Fruit fly (Drosophila melanogaster): ENCODE results near the gene COX5A.

COX5A gene

DNA sequence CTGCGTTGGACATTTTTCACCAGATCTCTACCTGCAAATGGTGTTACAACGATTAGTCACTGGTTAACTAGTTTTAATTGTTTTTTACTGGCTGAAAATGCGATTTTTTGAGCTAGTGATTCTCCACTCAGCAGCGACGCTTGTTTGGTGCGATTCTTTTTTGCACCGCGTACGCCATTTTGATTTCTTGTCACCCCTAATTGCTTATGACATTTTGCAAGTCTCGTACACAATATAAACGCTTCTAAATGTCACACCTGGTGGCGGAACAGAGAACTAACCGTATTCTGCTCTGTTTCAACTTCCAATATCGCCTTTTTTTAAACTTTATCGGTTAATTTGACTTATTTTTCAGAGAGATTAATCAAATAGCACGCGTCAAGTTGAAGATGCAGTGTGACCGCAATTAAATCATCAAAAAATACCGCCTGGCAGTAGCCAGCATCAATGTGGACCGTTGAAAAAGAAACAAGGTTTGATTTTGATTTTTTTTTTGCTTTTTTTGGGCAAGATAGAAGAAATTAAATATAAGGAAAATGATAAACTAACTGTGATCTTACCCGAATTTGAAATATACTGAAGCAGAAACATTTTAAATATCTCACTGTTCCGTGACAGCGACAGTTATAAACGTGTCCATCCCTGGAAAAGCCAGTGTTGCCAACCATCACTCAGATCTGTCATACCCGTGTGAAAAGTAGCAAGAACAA is at the start of gene COX5A, which contains the start of gene glo (continued):
- TF ChIP-seq CG9797 (GFP tag; optimal IDR thresholded peaks at IDR 0.05), result peak; percentile 89
- no peak for TF ChIP-seq HLH4C (GFP tag; IDR thresholded peaks at IDR 0.05; ENCODE audit: partially characterized antibody)
- TF ChIP-seq CG12104 (GFP tag; optimal IDR thresholded peaks at IDR 0.05), result peak; percentile 69
- TF ChIP-seq CG8478 (optimal IDR thresholded peaks at IDR 0.05), result no peak
- TF ChIP-seq E2f2 (GFP tag; IDR thresholded peaks at IDR 0.05), result peak; percentile 56; the same call in 1 of the 2 replicates
- TF ChIP-seq CG11696 (GFP tag; IDR thresholded peaks at IDR 0.05), result 0 out of 2 replicates have a peak, but pooled peaks have one; percentile 46
- TF ChIP-seq Camta (GFP tag; optimal IDR thresholded peaks at IDR 0.05), result peak; percentile 82
- TF ChIP-seq gsb (GFP tag; IDR thresholded peaks at IDR 0.05), result peak; percentile 59
- peak; percentile 77 for TF ChIP-seq CG15696 (tag; optimal IDR thresholded peaks at IDR 0.05)
- no peak; the same call in 2 of the 3 replicates for TF ChIP-seq CG11560 (tag; IDR thresholded peaks at IDR 0.05)
- no peak for TF ChIP-seq CG31365 (tag; optimal IDR thresholded peaks at IDR 0.05)
- peak; percentile 88 for TF ChIP-seq bab2 (GFP tag; optimal IDR thresholded peaks at IDR 0.05)
- peak; percentile 70 for TF ChIP-seq Fer3 (tag; optimal IDR thresholded peaks at IDR 0.05)
- peak; percentile 66 for TF ChIP-seq gsb-n (tag; optimal IDR thresholded peaks at IDR 0.05)
- TF ChIP-seq her (GFP tag; optimal IDR thresholded peaks at IDR 0.05), result peak; percentile 77
- peak; percentile 81 for TF ChIP-seq Mes4 (GFP tag; optimal IDR thresholded peaks at IDR 0.05)
- TF ChIP-seq slp2 (GFP tag; optimal IDR thresholded peaks at IDR 0.05), result peak; percentile 79
- TF ChIP-seq peb (GFP tag; IDR thresholded peaks at IDR 0.05), result peak; percentile 58; the same call in 1 of the 2 replicates
- peak; percentile 54 for TF ChIP-seq NC2α (GFP tag; optimal IDR thresholded peaks at IDR 0.05)
- peak; percentile 67; the same call in 2 of the 3 replicates for TF ChIP-seq H15 (GFP tag; IDR thresholded peaks at IDR 0.05)
- TF ChIP-seq Doc3 (GFP tag; IDR thresholded peaks at IDR 0.05; ENCODE audit: partially characterized antibody), result 0 out of 3 replicates have a peak, but pooled peaks have one; percentile 27
- peak; percentile 72 for TF ChIP-seq CG17328 (GFP tag; IDR thresholded peaks at IDR 0.05)
- TF ChIP-seq pan (optimal IDR thresholded peaks at IDR 0.05), result no peak
- TF ChIP-seq pan (GFP tag; optimal IDR thresholded peaks at IDR 0.05 in 1 of 2, IDR thresholded peaks at IDR 0.05 in 1 of 2), result peak in 1 of 2 experiments; percentile 75
- TF ChIP-seq Dip2 (GFP tag; IDR thresholded peaks at IDR 0.05), result no peak
- TF ChIP-seq Sry-δ (GFP tag; optimal IDR thresholded peaks at IDR 0.05), result peak; percentile 71
- peak; percentile 95 for TF ChIP-seq YL-1 (GFP tag; optimal IDR thresholded peaks at IDR 0.05)
- TF ChIP-seq CG1529 (GFP tag; optimal IDR thresholded peaks at IDR 0.05), result peak; percentile 15
- peak; percentile 66 for TF ChIP-seq grau (tag; optimal IDR thresholded peaks at IDR 0.05)
- TF ChIP-seq CG6854 (GFP tag; optimal IDR thresholded peaks at IDR 0.05), result no peak
- TF ChIP-seq schlank (tag; optimal IDR thresholded peaks at IDR 0.05), result no peak
- peak; percentile 70 for TF ChIP-seq CG32772 (GFP tag; IDR thresholded peaks at IDR 0.05)
- TF ChIP-seq CG11085 (GFP tag; IDR thresholded peaks at IDR 0.05), result peak; percentile 67
- TF ChIP-seq Mad (GFP tag; optimal IDR thresholded peaks at IDR 0.05), result peak; percentile 74
- no peak for TF ChIP-seq CG15073 (GFP tag; optimal IDR thresholded peaks at IDR 0.05)
- no peak for TF ChIP-seq tna (GFP tag; IDR thresholded peaks at IDR 0.05; ENCODE audit: partially characterized antibody)
- peak; percentile 62 for TF ChIP-seq emc (GFP tag; optimal IDR thresholded peaks at IDR 0.05)
- TF ChIP-seq Atf6 (GFP tag; IDR thresholded peaks at IDR 0.05), result peak; percentile 46; the same call in 1 of the 2 replicates
- peak; percentile 87 for TF ChIP-seq Xbp1 (GFP tag; optimal IDR thresholded peaks at IDR 0.05)
- peak; percentile 12; the same call in 1 of the 2 replicates for TF ChIP-seq unc-4 (GFP tag; IDR thresholded peaks at IDR 0.05; ENCODE audit: partially characterized antibody)
- no peak for TF ChIP-seq Sox100B (GFP tag; optimal IDR thresholded peaks at IDR 0.05)
- peak; percentile 57 for TF ChIP-seq CG17912 (GFP tag; optimal IDR thresholded peaks at IDR 0.05)
- no peak for TF ChIP-seq CG14860 (GFP tag; IDR thresholded peaks at IDR 0.05; ENCODE audit: partially characterized antibody)
- no peak for TF ChIP-seq CG43689 (GFP tag; IDR thresholded peaks at IDR 0.05)
- peak; percentile 74 for TF ChIP-seq unpg (GFP tag; optimal IDR thresholded peaks at IDR 0.05)
- TF ChIP-seq sens-2 (GFP tag; IDR thresholded peaks at IDR 0.05), result no peak
- peak; percentile 82 for TF ChIP-seq CG30020 (tag; optimal IDR thresholded peaks at IDR 0.05)
- peak; percentile 88 for TF ChIP-seq Rfx (GFP tag; IDR thresholded peaks at IDR 0.05)
- TF ChIP-seq HmgZ (tag; optimal IDR thresholded peaks at IDR 0.05), result peak; percentile 82
- no peak for TF ChIP-seq jigr1 (GFP tag; IDR thresholded peaks at IDR 0.05)

All from whole organism, embryonic.